Fruit fly (Drosophila melanogaster) whole organism, embryonic: ENCODE results near the gene CG13127.
A peak's percentile ranks its signal among the peaks of the same experiment; 100 is the strongest.

Experiments
- CG10979 ChIP-seq: fragments of 200-800 bp; sonication (Bioruptor generic); optimal IDR thresholded peaks from 2 replicates; lab custom pipeline; 2018; ENCODE audit warnings: missing biosample characterization, mild to moderate bottlenecking, missing genetic modification characterization, moderate library complexity
- CG12299 ChIP-seq: fragments of 200-800 bp; sonication (Bioruptor generic); optimal IDR thresholded peaks from 2 replicates; lab custom pipeline; 2018; ENCODE audit warnings: missing biosample characterization, mild to moderate bottlenecking, missing genetic modification characterization
- CG14014 ChIP-seq: fragments of 200-800 bp; sonication (Bioruptor generic); IDR thresholded peaks from 2 replicates; pipeline ENCODE4 v1.3.6; 2022; ENCODE audit warnings: missing biosample characterization, missing genetic modification characterization
- CG16813 ChIP-seq: fragments of 200-800 bp; sonication (Bioruptor generic); IDR thresholded peaks from 3 replicates; pipeline ENCODE4 v1.3.6; 2022; ENCODE audit warnings: missing biosample characterization, missing genetic modification characterization; ENCODE audit not compliant: partially characterized antibody
- CG17612 ChIP-seq: fragments of 200-800 bp; sonication (Bioruptor generic); IDR thresholded peaks from 2 replicates; pipeline ENCODE4 v1.3.6; 2022; ENCODE audit warnings: missing biosample characterization, missing genetic modification characterization
- CG18599 ChIP-seq: fragments of 200-800 bp; sonication (Bioruptor generic); optimal IDR thresholded peaks from 3 replicates; lab custom pipeline; 2017; ENCODE audit warnings: missing biosample characterization, missing genetic modification characterization, mild to moderate bottlenecking, moderate library complexity, missing genetic modification reagents
- CG18764 ChIP-seq: fragments of 200-800 bp; sonication (Bioruptor generic); optimal IDR thresholded peaks from 3 replicates; lab custom pipeline; 2016; ENCODE audit warnings: missing biosample characterization, missing genetic modification characterization
- CG2712 ChIP-seq: fragments of 200-800 bp; optimal IDR thresholded peaks from 3 replicates; lab custom pipeline; 2019; ENCODE audit warnings: missing biosample characterization, mild to moderate bottlenecking, missing genetic modification characterization, moderate library complexity
- CG32767 ChIP-seq: fragments of 200-800 bp; sonication (Bioruptor generic); IDR thresholded peaks from 2 replicates; pipeline ENCODE4 v1.3.6; 2022; ENCODE audit warnings: missing biosample characterization, missing genetic modification characterization
- CG4820 ChIP-seq: fragments of 200-800 bp; sonication (Bioruptor generic); optimal IDR thresholded peaks from 3 replicates; lab custom pipeline; 2016; ENCODE audit warnings: missing biosample characterization, missing genetic modification characterization
- CG6765 ChIP-seq: fragments of 200-800 bp; sonication (Bioruptor generic); optimal IDR thresholded peaks from 3 replicates; lab custom pipeline; 2017; ENCODE audit warnings: missing biosample characterization, mild to moderate bottlenecking, missing genetic modification characterization
- CG8765 ChIP-seq: fragments of 200-800 bp; sonication (Bioruptor generic); IDR thresholded peaks from 2 replicates; pipeline ENCODE4 v1.3.6; 2022; ENCODE audit warnings: missing biosample characterization, missing genetic modification characterization
- Camta ChIP-seq: fragments of 200-800 bp; sonication (Bioruptor generic); optimal IDR thresholded peaks from 2 replicates; lab custom pipeline; 2016; ENCODE audit warnings: missing biosample characterization, missing genetic modification characterization
- E2f2 ChIP-seq: fragments of 200-800 bp; sonication (Bioruptor generic); IDR thresholded peaks from 2 replicates; pipeline ENCODE4 v1.3.6; 2022; ENCODE audit warnings: missing biosample characterization, missing genetic modification characterization
- Ets65A ChIP-seq: fragments of 200-800 bp; sonication (Bioruptor generic); peaks from one replicate; lab custom pipeline; 2016; ENCODE audit warnings: missing biosample characterization, missing genetic modification characterization
- HHEX ChIP-seq: fragments of 200-800 bp; sonication (Bioruptor generic); optimal IDR thresholded peaks from 3 replicates; lab custom pipeline; 2017; ENCODE audit warnings: missing biosample characterization, mild to moderate bottlenecking, missing genetic modification characterization, missing genetic modification reagents
- Lim3 ChIP-seq: fragments of 200-800 bp; sonication (Bioruptor generic); IDR thresholded peaks from 2 replicates; pipeline ENCODE4 v1.3.6; 2022; ENCODE audit warnings: missing biosample characterization, missing genetic modification characterization
- Mes4 ChIP-seq: fragments of 200-800 bp; sonication (Bioruptor generic); optimal IDR thresholded peaks from 2 replicates; lab custom pipeline; 2016; ENCODE audit warnings: missing biosample characterization, missing genetic modification characterization
- Sry-β ChIP-seq: fragments of 200-800 bp; sonication (Bioruptor generic); optimal IDR thresholded peaks from 2 replicates; lab custom pipeline; 2018; ENCODE audit warnings: missing biosample characterization, mild to moderate bottlenecking, missing genetic modification characterization, moderate library complexity
- Trl ChIP-seq, 3 experiments: fragments of >200 bp in 2 of 3; fragments of 200-800 bp in 1 of 3; sonication (Bioruptor generic) in 1 of 3; optimal IDR thresholded peaks; 2 replicates in 1 of 3; 3 replicates in 2 of 3; lab custom pipeline; 2016 to 2017; ENCODE audit warnings: missing biosample characterization in 1 of 3, missing genetic modification characterization in 1 of 3
- amos ChIP-seq: fragments of 200-800 bp; sonication (Bioruptor generic); IDR thresholded peaks from 2 replicates; pipeline ENCODE4 v1.3.6; 2022; ENCODE audit warnings: missing biosample characterization, missing genetic modification characterization; ENCODE audit not compliant: partially characterized antibody
- ase ChIP-seq: fragments of 200-800 bp; sonication (Bioruptor generic); IDR thresholded peaks from 3 replicates; pipeline ENCODE4 v1.3.6; 2022; ENCODE audit warnings: missing biosample characterization, missing genetic modification characterization
- bowl ChIP-seq: fragments of 200-800 bp; sonication (Bioruptor generic); IDR thresholded peaks from 2 replicates; pipeline ENCODE4 v1.3.6; 2022; ENCODE audit warnings: missing biosample characterization, missing genetic modification characterization
- cato ChIP-seq: fragments of 200-800 bp; sonication (Bioruptor generic); optimal IDR thresholded peaks from 2 replicates; lab custom pipeline; 2016; ENCODE audit warnings: missing biosample characterization, missing genetic modification characterization, borderline replicate concordance
- dmrt11E ChIP-seq: fragments of 200-800 bp; sonication (Bioruptor generic); optimal IDR thresholded peaks from 3 replicates; lab custom pipeline; 2018; ENCODE audit warnings: missing biosample characterization, mild to moderate bottlenecking, missing genetic modification characterization, moderate library complexity
- dpn ChIP-seq, 2 experiments: fragments of 200-800 bp; sonication (Bioruptor generic); optimal IDR thresholded peaks; 3 replicates each; lab custom pipeline; 2016; ENCODE audit warnings: missing biosample characterization in 2 of 2, missing genetic modification characterization in 2 of 2
- gcm ChIP-seq: fragments of 200-800 bp; sonication (Bioruptor generic); optimal IDR thresholded peaks from 2 replicates; lab custom pipeline; 2019; ENCODE audit warnings: missing biosample characterization, mild to moderate bottlenecking, missing genetic modification characterization, moderate library complexity
- inv ChIP-seq: fragments of 200-800 bp; sonication (Bioruptor generic); IDR thresholded peaks from 2 replicates; pipeline ENCODE4 v1.3.6; 2022; ENCODE audit warnings: missing biosample characterization, missing genetic modification characterization; ENCODE audit not compliant: partially characterized antibody
- nom ChIP-seq: fragments of 200-800 bp; sonication (Bioruptor generic); optimal IDR thresholded peaks from 2 replicates; lab custom pipeline; 2017; ENCODE audit warnings: missing biosample characterization, missing genetic modification characterization, mild to moderate bottlenecking, moderate library complexity, missing genetic modification reagents
- pros ChIP-seq: fragments of 200-800 bp; sonication (Bioruptor generic); optimal IDR thresholded peaks from 3 replicates; lab custom pipeline; 2019; ENCODE audit warnings: missing biosample characterization, mild to moderate bottlenecking, missing genetic modification characterization, moderate library complexity
- sc ChIP-seq, 3 experiments: fragments of >200 bp in 2 of 3; fragments of 200-800 bp in 1 of 3; sonication (Bioruptor generic) in 1 of 3; optimal IDR thresholded peaks; 2 replicates in 2 of 3; 3 replicates in 1 of 3; lab custom pipeline; 2017; ENCODE audit warnings: mild to moderate bottlenecking in 1 of 3, missing biosample characterization in 1 of 3, missing genetic modification characterization in 1 of 3, missing genetic modification reagents in 1 of 3
- sens ChIP-seq: fragments of 200-800 bp; sonication (Bioruptor generic); peaks from one replicate; lab custom pipeline; 2016; ENCODE audit warnings: missing biosample characterization, missing genetic modification characterization
- sens-2 ChIP-seq: fragments of 200-800 bp; sonication (Bioruptor generic); IDR thresholded peaks from 2 replicates; pipeline ENCODE4 v1.3.6; 2022; ENCODE audit warnings: missing biosample characterization, missing genetic modification characterization
- slbo ChIP-seq: fragments of 200-800 bp; sonication (Bioruptor generic); IDR thresholded peaks from 2 replicates; pipeline ENCODE4 v1.3.6; 2022; ENCODE audit warnings: missing biosample characterization, missing genetic modification characterization
- unc-4 ChIP-seq: fragments of 200-800 bp; sonication (Bioruptor generic); IDR thresholded peaks from 2 replicates; pipeline ENCODE4 v1.3.6; 2022; ENCODE audit warnings: missing biosample characterization, missing genetic modification characterization; ENCODE audit not compliant: partially characterized antibody
- zf30C ChIP-seq: fragments of 200-800 bp; sonication (Bioruptor generic); optimal IDR thresholded peaks from 3 replicates; lab custom pipeline; 2018; ENCODE audit warnings: missing biosample characterization, mild to moderate bottlenecking, missing genetic modification characterization

Gene CG13127

dm6 chr2L:10026376-10026775 is at the start of gene CG13127:
Gene CG13127, plus strand, starts transcription at chr2L:10026676.
- no peak for TF ChIP-seq amos (GFP tag; lab: Robert Waterston, UW)
- no peak for TF ChIP-seq Sry-β
- TF ChIP-seq CG18599 (GFP tag; lab: Kevin White, UChicago): no peak
- TF ChIP-seq, all 482 proteins: peak for 0

DNA sequence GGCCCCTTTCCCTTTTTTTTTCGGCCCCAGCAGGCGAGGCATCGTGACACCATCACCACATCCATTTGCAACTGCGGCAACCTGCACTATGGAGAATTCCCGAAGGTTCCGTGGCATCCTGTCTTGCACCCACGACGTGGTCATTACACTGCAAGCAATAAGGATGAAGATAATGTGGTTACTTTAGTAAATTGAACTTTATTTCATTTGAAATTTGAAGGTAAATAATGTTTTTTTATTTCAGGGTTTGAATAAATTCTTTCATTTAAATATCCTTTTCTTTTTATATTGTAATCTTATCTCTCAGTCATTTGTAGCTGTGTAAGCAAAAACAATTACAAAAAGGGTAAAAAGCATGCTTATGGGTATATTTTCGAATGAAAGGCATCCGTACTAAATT is 44.7 kb upstream of the CG13127 start:
- TF ChIP-seq CG2712 (peak; percentile 8), gcm (GFP tag; lab: Kevin White, UChicago) (no peak), sens (GFP tag; lab: Kevin White, UChicago) (peak; percentile 45), CG10979 (tag; lab: Kevin White, UChicago) (peak; percentile 31), dmrt11E (tag; lab: Kevin White, UChicago) (peak; percentile 7), unc-4 (no peak), CG8765 (GFP tag; lab: Robert Waterston, UW) (0 out of 2 replicates have a peak, but pooled peaks have one; percentile 45), CG14014 (no peak), pros (GFP tag; lab: Kevin White, UChicago) (no peak)

dm6 chr2L:9982516-9982915 is 44.0 kb upstream of the CG13127 start:
- TF ChIP-seq inv (GFP tag; lab: Robert Waterston, UW) (no peak), CG17612 (GFP tag; lab: Robert Waterston, UW) (no peak), ase (GFP tag; lab: Robert Waterston, UW) (no peak), slbo (GFP tag; lab: Robert Waterston, UW) (no peak), CG18764 (no peak), Camta (GFP tag; lab: Kevin White, UChicago) (no peak), CG2712 (peak; percentile 5), sens-2 (GFP tag; lab: Robert Waterston, UW) (no peak), HHEX (no peak), sens (GFP tag; lab: Kevin White, UChicago) (peak; percentile 51), dpn (GFP tag; optimal IDR thresholded peaks at IDR 0.05; lab: Kevin White, UChicago) (no peak), sc (optimal IDR thresholded peaks at IDR 0.05; lab: Kevin White, UChicago) (no peak), sc (GFP tag; optimal IDR thresholded peaks at IDR 0.05; lab: Kevin White, UChicago) (no peak), CG10979 (tag; lab: Kevin White, UChicago) (peak; percentile 2), Mes4 (GFP tag; lab: Kevin White, UChicago) (no peak), CG6765 (GFP tag; lab: Kevin White, UChicago) (no peak), CG12299 (tag; lab: Kevin White, UChicago) (no peak), bowl (GFP tag; lab: Robert Waterston, UW) (no peak), Lim3 (GFP tag; lab: Robert Waterston, UW) (no peak), Ets65A (GFP tag; lab: Kevin White, UChicago) (no peak), Trl (optimal IDR thresholded peaks at IDR 0.05; lab: Kevin White, UChicago) (no peak), Trl (GFP tag; optimal IDR thresholded peaks at IDR 0.05; lab: Kevin White, UChicago) (no peak), cato (GFP tag; lab: Kevin White, UChicago) (no peak), CG16813 (GFP tag; lab: Robert Waterston, UW) (no peak), CG32767 (no peak), E2f2 (GFP tag; lab: Robert Waterston, UW) (no peak), CG4820 (GFP tag; lab: Kevin White, UChicago) (no peak), zf30C (GFP tag; lab: Kevin White, UChicago) (no peak), nom (GFP tag; lab: Kevin White, UChicago) (peak; percentile 48)
